Fruit fly (Drosophila melanogaster) whole organism, pupa: ENCODE measurements around the gene LKRSDH.
A peak's percentile ranks its signal among the peaks of the same experiment; 100 is the strongest.

Source experiments
- CG10348 ChIP-seq: fragments of 200-800 bp; sonication (Bioruptor generic); IDR thresholded peaks from 2 replicates; pipeline ENCODE4 v1.3.6; 2022; ENCODE audit warnings: missing biosample characterization, missing genetic modification characterization
- CG12605 ChIP-seq: fragments of 200-800 bp; sonication (Bioruptor generic); IDR thresholded peaks from 2 replicates; pipeline ENCODE4 v1.3.6; 2022; ENCODE audit warnings: missing biosample characterization, missing genetic modification characterization
- CG8301 ChIP-seq: fragments of 200-800 bp; sonication (Bioruptor generic); optimal IDR thresholded peaks from 2 replicates; lab custom pipeline; 2018; ENCODE audit warnings: missing biosample characterization, mild to moderate bottlenecking, missing genetic modification characterization
- EcR ChIP-seq: fragments of 200-800 bp; sonication (Bioruptor generic); optimal IDR thresholded peaks from 3 replicates; lab custom pipeline; 2019; ENCODE audit warnings: missing biosample characterization, missing genetic modification characterization, mild to moderate bottlenecking, moderate library complexity, missing genetic modification reagents
- Ets98B ChIP-seq: fragments of 200-800 bp; sonication (Bioruptor generic); IDR thresholded peaks from 2 replicates; pipeline ENCODE4 v1.3.6; 2022; ENCODE audit warnings: missing biosample characterization, missing genetic modification characterization
- Pif1B ChIP-seq: fragments of 200-800 bp; sonication (Bioruptor generic); optimal IDR thresholded peaks from 3 replicates; lab custom pipeline; 2016; ENCODE audit warnings: missing biosample characterization, missing genetic modification characterization

dm6 chr2L:7809699-7810088, 13.9 kb upstream of the LKRSDH start:
- TF ChIP-seq CG10348 (GFP tag; lab: Robert Waterston, UW) (no peak), CG8301 (tag; lab: Kevin White, UChicago) (no peak), Ets98B (peak; percentile 79), EcR (GFP tag; lab: Kevin White, UChicago) (peak; percentile 75), CG12605 (GFP tag; lab: Robert Waterston, UW) (peak; percentile 69; the same call in 1 of the 2 replicates), Pif1B (peak; percentile 5)
